Fruit fly (Drosophila melanogaster): ENCODE measurements around the gene CIAPIN1.

Gene CIAPIN1

DNA sequence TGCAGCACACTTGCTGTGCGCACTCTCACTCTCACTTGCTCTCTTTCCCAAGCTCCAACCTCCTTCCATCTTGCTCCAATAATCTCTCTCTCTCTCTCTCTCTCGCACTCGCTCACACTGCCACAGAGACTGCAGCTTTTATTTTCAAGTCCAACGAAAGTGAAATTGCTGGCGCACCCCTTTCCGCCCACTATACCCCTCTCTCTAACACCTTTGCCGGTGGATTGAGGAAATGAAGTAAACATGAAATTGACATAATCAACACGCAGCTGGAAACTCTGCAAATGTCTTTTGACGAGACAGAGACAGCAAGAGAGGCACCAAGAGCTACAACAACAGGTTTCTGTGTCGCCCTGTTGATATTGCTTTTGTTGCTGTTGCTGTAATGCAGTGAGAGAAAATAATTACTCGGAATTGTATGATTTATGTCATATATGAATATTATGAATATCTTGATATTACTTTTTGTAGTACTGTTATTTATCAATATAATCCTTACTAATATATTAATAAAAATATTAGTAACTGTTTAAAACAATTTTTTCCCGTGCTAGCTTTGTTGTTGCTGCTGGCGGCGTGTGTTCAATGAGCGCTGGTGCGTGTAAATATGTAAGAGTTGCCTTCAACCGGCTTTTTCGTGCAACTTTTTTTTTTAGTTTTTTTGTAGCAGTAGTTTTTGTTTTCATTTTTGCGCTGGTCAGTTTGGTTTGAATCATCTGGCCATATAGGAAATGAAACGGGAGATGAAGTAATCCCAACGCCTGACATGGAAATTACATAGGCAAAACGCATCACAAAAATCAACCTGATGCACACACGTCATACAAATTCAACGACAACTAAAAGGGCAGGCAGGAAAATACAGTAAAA is 42.8 kb downstream of the CIAPIN1 start:
- peak; percentile 26 for TF ChIP-seq CG17801 (GFP tag; optimal IDR thresholded peaks at IDR 0.05; ENCODE audit: partially characterized antibody)

- TF ChIP-seq CG17801 (GFP tag; optimal IDR thresholded peaks at IDR 0.05; ENCODE audit: partially characterized antibody) = no peak
Measured at dm6 chr2L:14994834-14995506, 43.7 kb downstream of the CIAPIN1 start.

DNA sequence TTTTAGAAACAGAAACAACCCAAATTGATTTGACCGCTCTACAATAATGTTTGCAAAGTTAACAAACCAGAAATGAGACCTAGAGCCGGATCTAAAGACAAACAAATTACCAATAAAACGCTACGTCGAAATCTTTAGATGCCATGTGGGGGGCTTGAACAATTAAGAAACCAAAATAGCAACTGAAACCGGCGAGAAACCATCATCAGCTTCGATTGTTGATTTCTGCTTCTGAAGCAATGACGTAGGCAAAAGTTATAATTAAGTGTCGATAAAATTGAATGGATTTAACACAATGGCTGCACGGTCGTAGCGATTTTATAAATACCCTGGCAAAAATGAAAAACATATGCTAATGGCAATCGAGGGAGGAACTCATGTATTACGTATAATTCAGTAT is 45.8 kb downstream of the CIAPIN1 start:
- no peak for TF ChIP-seq CG17801 (GFP tag; optimal IDR thresholded peaks at IDR 0.05; ENCODE audit: partially characterized antibody)

Measured in ovary, adult (tissue).